Worm (Caenorhabditis elegans) whole organism, midembryonic: ENCODE data around the gene mks-1.

Experiments used
- med-1 ChIP-seq: sonication (generic microtip); optimal IDR thresholded peaks from 2 replicates; lab custom pipeline; 2017; ENCODE audit warnings: missing genetic modification characterization, mild to moderate bottlenecking, missing compliant biosample characterization, antibody characterized with exemption, missing genetic modification reagents; ENCODE audit not compliant: insufficient read depth
- ref-1 ChIP-seq: fragments of 200-800 bp; sonication (Bioruptor generic); conservative IDR thresholded peaks from 2 replicates; pipeline ENCODE4 v1.3.6; 2022; ENCODE audit warnings: missing genetic modification reagents, missing genetic modification characterization, missing compliant biosample characterization
- ztf-23 ChIP-seq: fragments of 200-800 bp; sonication (Bioruptor generic); IDR thresholded peaks from 2 replicates; pipeline ENCODE4 v1.3.6; 2022; ENCODE audit warnings: missing genetic modification reagents, missing genetic modification characterization, missing compliant biosample characterization

ce11 chrIII:3154968-3155367, 31.1 kb upstream of the mks-1 start, which contains the start of gene C44B11.1:
- TF ChIP-seq ref-1 (no peak), ztf-23 (GFP tag; lab: Robert Waterston, UW) (no peak), med-1 (GFP tag; lab: Kevin White, UChicago) (no peak)
